Worm (Caenorhabditis elegans) whole organism, early embryonic: ENCODE results near the gene sra-39.

Experiments
- B0310.2 ChIP-seq: sonication (generic microtip); optimal IDR thresholded peaks from 2 replicates; lab custom pipeline; 2016; ENCODE audit warnings: mild to moderate bottlenecking, missing genetic modification characterization, missing compliant biosample characterization
- ama-1 ChIP-seq: fragments of 150-350 bp; optimal IDR thresholded peaks from 2 replicates; lab custom pipeline; 2014
- ceh-13 ChIP-seq: fragments of 200-800 bp; sonication (Bioruptor generic); optimal IDR thresholded peaks from 2 replicates; lab custom pipeline; 2018; ENCODE audit warnings: mild to moderate bottlenecking, missing genetic modification characterization, missing compliant biosample characterization
- ceh-36 ChIP-seq: sonication (generic microtip); optimal IDR thresholded peaks from 2 replicates; lab custom pipeline; 2016; ENCODE audit warnings: missing genetic modification characterization, inconsistent platforms, missing compliant biosample characterization
- ets-7 ChIP-seq: sonication (generic microtip); optimal IDR thresholded peaks from 2 replicates; lab custom pipeline; 2016; ENCODE audit warnings: missing genotype, missing genetic modification characterization, missing compliant biosample characterization
- flt-1 ChIP-seq: fragments of 200-800 bp; sonication (Bioruptor generic); IDR thresholded peaks from 2 replicates; pipeline ENCODE4 v1.3.6; 2022; ENCODE audit warnings: missing genetic modification characterization, missing compliant biosample characterization
- hmbx-1 ChIP-seq: sonication (generic microtip); optimal IDR thresholded peaks from 2 replicates; lab custom pipeline; 2016; ENCODE audit warnings: mild to moderate bottlenecking, missing genetic modification characterization, missing compliant biosample characterization
- hnd-1 ChIP-seq: sonication (generic microtip); optimal IDR thresholded peaks from 2 replicates; lab custom pipeline; 2016; ENCODE audit warnings: missing genetic modification characterization, missing compliant biosample characterization
- pes-1 ChIP-seq: fragments of 200-800 bp; sonication (Bioruptor generic); IDR thresholded peaks from 2 replicates; pipeline ENCODE4 v1.3.6; 2022; ENCODE audit warnings: missing genetic modification reagents, missing genetic modification characterization, missing compliant biosample characterization
- scrt-1 ChIP-seq: fragments of 200-800 bp; sonication (Bioruptor generic); IDR thresholded peaks from 2 replicates; pipeline ENCODE4 v1.3.6; 2022; ENCODE audit warnings: missing genetic modification characterization, missing compliant biosample characterization
- sea-1 ChIP-seq: fragments of 200-800 bp; sonication (Bioruptor generic); conservative IDR thresholded peaks from 2 replicates; pipeline ENCODE4 v1.3.6; 2022; ENCODE audit warnings: missing genetic modification characterization, missing compliant biosample characterization
- tbx-11 ChIP-seq: fragments of 200-800 bp; sonication (Bioruptor generic); IDR thresholded peaks from 2 replicates; pipeline ENCODE4 v1.3.6; 2022; ENCODE audit warnings: missing genetic modification characterization, missing compliant biosample characterization

DNA sequence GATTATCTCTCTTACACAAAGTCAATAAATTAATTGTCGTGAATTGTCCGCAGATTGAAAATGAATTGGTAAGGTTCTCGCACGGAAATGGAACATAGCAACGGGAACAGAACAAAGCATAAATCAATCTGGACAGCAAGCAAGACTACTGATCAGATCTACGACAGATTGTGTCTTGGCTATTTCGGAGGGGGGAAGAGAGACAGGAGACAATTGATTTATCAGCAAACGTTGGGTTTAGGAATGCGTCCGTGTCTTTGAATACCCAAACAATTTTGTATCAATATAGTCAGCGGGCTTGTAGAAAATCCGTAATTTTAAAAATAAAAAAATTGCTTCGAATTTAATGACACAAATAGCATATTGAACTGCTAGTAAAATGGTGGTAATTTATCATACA, 38.1 kb upstream of the sra-39 start:
- TF ChIP-seq B0310.2 (tag; lab: Kevin White, UChicago) (no peak), ama-1 (lab: Kevin White, UChicago) (no peak), pes-1 (GFP tag; lab: Robert Waterston, UW) (no peak), hmbx-1 (no peak), ets-7 (tag; lab: Kevin White, UChicago) (no peak), ceh-13 (GFP tag; lab: Kevin White, UChicago) (no peak), scrt-1 (GFP tag; lab: Robert Waterston, UW) (no peak), hnd-1 (tag; lab: Kevin White, UChicago) (no peak), sea-1 (no peak), tbx-11 (GFP tag; lab: Robert Waterston, UW) (no peak), ceh-36 (tag; lab: Kevin White, UChicago) (no peak), flt-1 (GFP tag; lab: Robert Waterston, UW) (no peak)
